Fruit fly (Drosophila melanogaster): Measurements from ENCODE around the gene CG3961.
A peak's percentile ranks its signal among the peaks of the same experiment; 100 is the strongest.

Gene CG3961

dm6 chr3L:18833234-18833633 lies 57.0 kb downstream of the CG3961 start (continued):
- TF ChIP-seq CG34224 (GFP tag; IDR thresholded peaks at IDR 0.05; ENCODE audit: partially characterized antibody) (no peak), Lpt (GFP tag; optimal IDR thresholded peaks at IDR 0.05) (no peak), grau (tag; optimal IDR thresholded peaks at IDR 0.05) (no peak), ato (GFP tag; IDR thresholded peaks at IDR 0.05; ENCODE audit: partially characterized antibody) (no peak), hkb (optimal IDR thresholded peaks at IDR 0.05) (no peak), hkb (GFP tag; IDR thresholded peaks at IDR 0.05) (no peak), org-1 (GFP tag; optimal IDR thresholded peaks at IDR 0.05) (no peak), Atf3 (GFP tag; optimal IDR thresholded peaks at IDR 0.05) (no peak), vnd (GFP tag; IDR thresholded peaks at IDR 0.05; ENCODE audit: partially characterized antibody) (no peak), crp (GFP tag; optimal IDR thresholded peaks at IDR 0.05) (no peak), CG10267 (tag; optimal IDR thresholded peaks at IDR 0.05) (no peak), CG2199 (GFP tag; IDR thresholded peaks at IDR 0.05) (0 out of 3 replicates have a peak, but pooled peaks have one; percentile 49), Dad (GFP tag; optimal IDR thresholded peaks at IDR 0.05) (no peak), Dek (tag; optimal IDR thresholded peaks at IDR 0.05) (peak; percentile 45), kah (GFP tag; optimal IDR thresholded peaks at IDR 0.05) (no peak), CG2875 (GFP tag; optimal IDR thresholded peaks at IDR 0.05) (peak; percentile 5), CG17802 (tag; optimal IDR thresholded peaks at IDR 0.05) (no peak), Drgx (GFP tag; IDR thresholded peaks at IDR 0.05) (no peak), ATbp (GFP tag; optimal IDR thresholded peaks at IDR 0.05) (peak; percentile 14), gcm (GFP tag; optimal IDR thresholded peaks at IDR 0.05) (no peak), repo (GFP tag; optimal IDR thresholded peaks at IDR 0.05) (no peak), CG8281 (tag; optimal IDR thresholded peaks at IDR 0.05) (no peak), MESR4 (GFP tag; optimal IDR thresholded peaks at IDR 0.05) (no peak), zfh2 (GFP tag; optimal IDR thresholded peaks at IDR 0.05) (no peak), Spps (tag; optimal IDR thresholded peaks at IDR 0.05) (no peak), Awh (GFP tag; IDR thresholded peaks at IDR 0.05) (no peak), CG6175 (GFP tag; IDR thresholded peaks at IDR 0.05) (no peak), Blimp-1 (GFP tag; optimal IDR thresholded peaks at IDR 0.05) (no peak), fd102C (GFP tag; optimal IDR thresholded peaks at IDR 0.05) (no peak), CG3847 (GFP tag; IDR thresholded peaks at IDR 0.05) (no peak), CG13894 (tag; optimal IDR thresholded peaks at IDR 0.05) (no peak), CG34376 (GFP tag; optimal IDR thresholded peaks at IDR 0.05) (no peak), chinmo (GFP tag; IDR thresholded peaks at IDR 0.05; ENCODE audit: partially characterized antibody) (no peak), CG11247 (GFP tag; IDR thresholded peaks at IDR 0.05) (no peak), Fer3 (tag; optimal IDR thresholded peaks at IDR 0.05) (no peak), Hmx (GFP tag; optimal IDR thresholded peaks at IDR 0.05) (no peak), vfl (GFP tag; optimal IDR thresholded peaks at IDR 0.05) (no peak), al (GFP tag; IDR thresholded peaks at IDR 0.05) (no peak), bsh (GFP tag; optimal IDR thresholded peaks at IDR 0.05) (no peak), Hey (tag; optimal IDR thresholded peaks at IDR 0.05) (no peak), br (optimal IDR thresholded peaks at IDR 0.05) (no peak), CG33213 (GFP tag; optimal IDR thresholded peaks at IDR 0.05) (no peak), CG16815 (GFP tag; optimal IDR thresholded peaks at IDR 0.05) (no peak), YL-1 (GFP tag; optimal IDR thresholded peaks at IDR 0.05) (no peak), CG8290 (GFP tag; optimal IDR thresholded peaks at IDR 0.05) (no peak), CG8290 (tag; optimal IDR thresholded peaks at IDR 0.05) (peak in 1 of 2 experiments; percentile 34), CG7745 (tag; optimal IDR thresholded peaks at IDR 0.05) (no peak), CG14860 (GFP tag; IDR thresholded peaks at IDR 0.05; ENCODE audit: partially characterized antibody) (no peak), Atf-2 (GFP tag; optimal IDR thresholded peaks at IDR 0.05) (no peak), Sox100B (GFP tag; optimal IDR thresholded peaks at IDR 0.05) (no peak), Opbp (GFP tag; IDR thresholded peaks at IDR 0.05; ENCODE audit: partially characterized antibody) (no peak), CG18262 (tag; optimal IDR thresholded peaks at IDR 0.05) (no peak)

All from whole organism, embryonic.